Fruit fly (Drosophila melanogaster) whole organism, embryonic: ENCODE data around the gene scpr-B.
A peak's percentile ranks its signal among the peaks of the same experiment; 100 is the strongest.

ENCODE experiments used
- CG10979 ChIP-seq: fragments of 200-800 bp; sonication (Bioruptor generic); optimal IDR thresholded peaks from 2 replicates; lab custom pipeline; 2018; ENCODE audit warnings: missing biosample characterization, mild to moderate bottlenecking, missing genetic modification characterization, moderate library complexity
- CG13287 ChIP-seq: fragments of 200-800 bp; sonication (Bioruptor generic); IDR thresholded peaks from 2 replicates; pipeline ENCODE4 v1.3.6; 2022; ENCODE audit warnings: missing biosample characterization, missing genetic modification characterization; ENCODE audit not compliant: partially characterized antibody
- CG14710 ChIP-seq: fragments of 200-800 bp; sonication (Bioruptor generic); optimal IDR thresholded peaks from 3 replicates; lab custom pipeline; 2019; ENCODE audit warnings: missing biosample characterization, mild to moderate bottlenecking, missing genetic modification characterization, moderate library complexity
- CG1603 ChIP-seq: fragments of 200-800 bp; sonication (Bioruptor generic); optimal IDR thresholded peaks from 2 replicates; lab custom pipeline; 2019; ENCODE audit warnings: missing biosample characterization, mild to moderate bottlenecking, missing genetic modification characterization, moderate library complexity
- CG18476 ChIP-seq: fragments of 200-800 bp; sonication (Bioruptor generic); optimal IDR thresholded peaks from 2 replicates; lab custom pipeline; 2016; ENCODE audit warnings: missing biosample characterization, mild to moderate bottlenecking, missing genetic modification characterization
- CG18764 ChIP-seq: fragments of 200-800 bp; sonication (Bioruptor generic); optimal IDR thresholded peaks from 3 replicates; lab custom pipeline; 2016; ENCODE audit warnings: missing biosample characterization, missing genetic modification characterization
- CG2875 ChIP-seq: fragments of 200-800 bp; sonication (Bioruptor generic); optimal IDR thresholded peaks from 2 replicates; lab custom pipeline; 2017; ENCODE audit warnings: missing biosample characterization, mild to moderate bottlenecking, missing genetic modification characterization, missing genetic modification reagents
- CG2889 ChIP-seq: fragments of 200-800 bp; sonication (Bioruptor generic); IDR thresholded peaks from 3 replicates; pipeline ENCODE4 v1.3.6; 2022; ENCODE audit warnings: missing biosample characterization, missing genetic modification characterization
- CG6254 ChIP-seq: fragments of 200-800 bp; sonication (Bioruptor generic); optimal IDR thresholded peaks from 3 replicates; lab custom pipeline; 2017; ENCODE audit warnings: mild to moderate bottlenecking, missing biosample characterization, missing genetic modification reagents, missing genetic modification characterization
- CG6683 ChIP-seq: fragments of 200-800 bp; sonication (Bioruptor generic); optimal IDR thresholded peaks from 2 replicates; lab custom pipeline; 2017; ENCODE audit warnings: missing biosample characterization, mild to moderate bottlenecking, missing genetic modification characterization, missing genetic modification reagents
- CG6689 ChIP-seq: fragments of 200-800 bp; sonication (Bioruptor generic); IDR thresholded peaks from 2 replicates; pipeline ENCODE4 v1.3.6; 2022; ENCODE audit warnings: missing biosample characterization, missing genetic modification characterization
- CG7372 ChIP-seq: fragments of 200-800 bp; sonication (Bioruptor generic); IDR thresholded peaks from 2 replicates; pipeline ENCODE4 v1.3.6; 2022; ENCODE audit warnings: missing biosample characterization, missing genetic modification characterization
- CG7745 ChIP-seq: fragments of 200-800 bp; sonication (Bioruptor generic); optimal IDR thresholded peaks from 2 replicates; lab custom pipeline; 2018; ENCODE audit warnings: missing biosample characterization, mild to moderate bottlenecking, missing genetic modification characterization, moderate library complexity
- CG8089 ChIP-seq: fragments of 200-800 bp; sonication (Bioruptor generic); optimal IDR thresholded peaks from 3 replicates; lab custom pipeline; 2016; ENCODE audit warnings: missing biosample characterization, missing genetic modification characterization
- CG9797 ChIP-seq: fragments of 200-800 bp; sonication (Bioruptor generic); optimal IDR thresholded peaks from 3 replicates; lab custom pipeline; 2018; ENCODE audit warnings: missing biosample characterization, mild to moderate bottlenecking, missing genetic modification characterization
- D19A ChIP-seq: fragments of 200-800 bp; optimal IDR thresholded peaks from 3 replicates; lab custom pipeline; 2019; ENCODE audit warnings: missing biosample characterization, mild to moderate bottlenecking, missing genetic modification characterization, moderate library complexity
- Doc2 ChIP-seq: fragments of 200-800 bp; sonication (Bioruptor generic); IDR thresholded peaks from 2 replicates; pipeline ENCODE4 v1.3.6; 2022; ENCODE audit warnings: missing biosample characterization, missing genetic modification characterization
- Elba2 ChIP-seq: fragments of 200-800 bp; sonication (Bioruptor generic); optimal IDR thresholded peaks from 3 replicates; lab custom pipeline; 2016; ENCODE audit warnings: missing biosample characterization, missing genetic modification characterization
- Jarid2 ChIP-seq: fragments of 200-800 bp; sonication (Bioruptor generic); optimal IDR thresholded peaks from 3 replicates; lab custom pipeline; 2017; ENCODE audit warnings: mild to moderate bottlenecking, missing biosample characterization, missing genetic modification reagents, missing genetic modification characterization
- Mad ChIP-seq: fragments of 200-800 bp; sonication (Bioruptor generic); optimal IDR thresholded peaks from 2 replicates; lab custom pipeline; 2016; ENCODE audit warnings: missing biosample characterization, missing genetic modification characterization
- NC2α ChIP-seq: fragments of 200-800 bp; sonication (Bioruptor generic); optimal IDR thresholded peaks from 2 replicates; lab custom pipeline; 2016; ENCODE audit warnings: missing biosample characterization, missing genetic modification characterization
- NC2β ChIP-seq: fragments of 200-800 bp; sonication (Bioruptor generic); optimal IDR thresholded peaks from 2 replicates; lab custom pipeline; 2016; ENCODE audit warnings: missing biosample characterization, missing genetic modification characterization
- Nf-YC ChIP-seq: fragments of 200-800 bp; optimal IDR thresholded peaks from 3 replicates; lab custom pipeline; 2019; ENCODE audit warnings: missing biosample characterization, mild to moderate bottlenecking, missing genetic modification characterization, moderate library complexity
- Opbp ChIP-seq: fragments of 200-800 bp; sonication (Bioruptor generic); IDR thresholded peaks from 3 replicates; pipeline ENCODE4 v1.3.6; 2022; ENCODE audit warnings: missing biosample characterization, missing genetic modification characterization; ENCODE audit not compliant: partially characterized antibody
- Ptx1 ChIP-seq: fragments of 200-800 bp; sonication (Bioruptor generic); IDR thresholded peaks from 2 replicates; pipeline ENCODE4 v1.3.6; 2022; ENCODE audit warnings: missing biosample characterization, missing genetic modification characterization
- Vsx1 ChIP-seq: fragments of 200-800 bp; sonication (Bioruptor generic); optimal IDR thresholded peaks from 2 replicates; lab custom pipeline; 2017; ENCODE audit warnings: missing biosample characterization, mild to moderate bottlenecking, missing genetic modification characterization, missing genetic modification reagents
- Xrp1 ChIP-seq: fragments of 200-800 bp; sonication (Bioruptor generic); IDR thresholded peaks from 2 replicates; pipeline ENCODE4 v1.3.6; 2022; ENCODE audit warnings: missing biosample characterization, missing genetic modification characterization
- ab ChIP-seq: fragments of 200-800 bp; sonication (Bioruptor generic); optimal IDR thresholded peaks from 2 replicates; lab custom pipeline; 2016; ENCODE audit warnings: missing biosample characterization, missing genetic modification characterization
- ase ChIP-seq: fragments of 200-800 bp; sonication (Bioruptor generic); IDR thresholded peaks from 3 replicates; pipeline ENCODE4 v1.3.6; 2022; ENCODE audit warnings: missing biosample characterization, missing genetic modification characterization
- chinmo ChIP-seq: fragments of 200-800 bp; sonication (Bioruptor generic); IDR thresholded peaks from 4 replicates; pipeline ENCODE4 v1.3.6; 2022; ENCODE audit warnings: missing biosample characterization, missing genetic modification characterization; ENCODE audit not compliant: partially characterized antibody
- ci ChIP-seq: fragments of 200-800 bp; sonication (Bioruptor generic); IDR thresholded peaks from 3 replicates; pipeline ENCODE4 v1.3.6; 2022; ENCODE audit warnings: missing biosample characterization, missing genetic modification characterization
- dati ChIP-seq: fragments of 200-800 bp; sonication (Bioruptor generic); IDR thresholded peaks from 2 replicates; pipeline ENCODE4 v1.3.6; 2022; ENCODE audit warnings: missing biosample characterization, missing genetic modification characterization
- ems ChIP-seq: fragments of 200-800 bp; sonication (Bioruptor generic); optimal IDR thresholded peaks from 3 replicates; lab custom pipeline; 2016; ENCODE audit warnings: missing biosample characterization, missing genetic modification characterization
- fd3F ChIP-seq: fragments of 200-800 bp; sonication (Bioruptor generic); optimal IDR thresholded peaks from 2 replicates; lab custom pipeline; 2018; ENCODE audit warnings: missing biosample characterization, mild to moderate bottlenecking, missing genetic modification characterization, moderate library complexity
- gsb ChIP-seq: fragments of 200-800 bp; sonication (Bioruptor generic); IDR thresholded peaks from 2 replicates; pipeline ENCODE4 v1.3.6; 2022; ENCODE audit warnings: missing biosample characterization, missing genetic modification characterization
- ham ChIP-seq: fragments of 200-800 bp; sonication (Bioruptor generic); IDR thresholded peaks from 2 replicates; pipeline ENCODE4 v1.3.6; 2022; ENCODE audit warnings: missing biosample characterization, missing genetic modification characterization
- ind ChIP-seq: fragments of 200-800 bp; sonication (Bioruptor generic); optimal IDR thresholded peaks from 3 replicates; lab custom pipeline; 2016; ENCODE audit warnings: missing biosample characterization, missing genetic modification characterization
- jing ChIP-seq: fragments of 200-800 bp; sonication (Bioruptor generic); optimal IDR thresholded peaks from 2 replicates; lab custom pipeline; 2018; ENCODE audit warnings: missing biosample characterization, mild to moderate bottlenecking, missing genetic modification characterization
- nerfin-2 ChIP-seq: fragments of 200-800 bp; sonication (Bioruptor generic); IDR thresholded peaks from 2 replicates; pipeline ENCODE4 v1.3.6; 2022; ENCODE audit warnings: missing biosample characterization, missing genetic modification characterization; ENCODE audit not compliant: partially characterized antibody
- p53 ChIP-seq: fragments of 200-800 bp; sonication (Bioruptor generic); optimal IDR thresholded peaks from 2 replicates; lab custom pipeline; 2016; ENCODE audit warnings: missing biosample characterization, missing genetic modification characterization
- ro ChIP-seq: fragments of 200-800 bp; sonication (Bioruptor generic); IDR thresholded peaks from 2 replicates; pipeline ENCODE4 v1.3.6; 2022; ENCODE audit warnings: missing biosample characterization, missing genetic modification characterization
- sens-2 ChIP-seq: fragments of 200-800 bp; sonication (Bioruptor generic); IDR thresholded peaks from 2 replicates; pipeline ENCODE4 v1.3.6; 2022; ENCODE audit warnings: missing biosample characterization, missing genetic modification characterization
- shn ChIP-seq: fragments of 200-800 bp; sonication (Bioruptor generic); optimal IDR thresholded peaks from 3 replicates; lab custom pipeline; 2016; ENCODE audit warnings: missing biosample characterization, missing genetic modification characterization
- slbo ChIP-seq: fragments of 200-800 bp; sonication (Bioruptor generic); IDR thresholded peaks from 2 replicates; pipeline ENCODE4 v1.3.6; 2022; ENCODE audit warnings: missing biosample characterization, missing genetic modification characterization
- slou ChIP-seq: fragments of 200-800 bp; sonication (Bioruptor generic); optimal IDR thresholded peaks from 3 replicates; lab custom pipeline; 2016; ENCODE audit warnings: missing biosample characterization, missing genetic modification characterization
- tll ChIP-seq, 2 experiments: fragments of 200-800 bp in 1 of 2; fragments of >200 bp in 1 of 2; sonication (Bioruptor generic) in 1 of 2; optimal IDR thresholded peaks; 2 replicates each; lab custom pipeline; 2017 to 2019; ENCODE audit warnings: missing biosample characterization in 2 of 2, missing genetic modification characterization in 2 of 2, mild to moderate bottlenecking in 1 of 2, moderate library complexity in 1 of 2
- tx ChIP-seq: fragments of 200-800 bp; sonication (Bioruptor generic); optimal IDR thresholded peaks from 2 replicates; lab custom pipeline; 2016; ENCODE audit warnings: missing biosample characterization, missing genetic modification characterization
- wdn ChIP-seq: fragments of 200-800 bp; sonication (Bioruptor generic); IDR thresholded peaks from 2 replicates; pipeline ENCODE4 v1.3.6; 2022; ENCODE audit warnings: missing biosample characterization, missing genetic modification characterization
- yki ChIP-seq: fragments of >200 bp; optimal IDR thresholded peaks from 3 replicates; lab custom pipeline; 2018

Gene scpr-B

DNA sequence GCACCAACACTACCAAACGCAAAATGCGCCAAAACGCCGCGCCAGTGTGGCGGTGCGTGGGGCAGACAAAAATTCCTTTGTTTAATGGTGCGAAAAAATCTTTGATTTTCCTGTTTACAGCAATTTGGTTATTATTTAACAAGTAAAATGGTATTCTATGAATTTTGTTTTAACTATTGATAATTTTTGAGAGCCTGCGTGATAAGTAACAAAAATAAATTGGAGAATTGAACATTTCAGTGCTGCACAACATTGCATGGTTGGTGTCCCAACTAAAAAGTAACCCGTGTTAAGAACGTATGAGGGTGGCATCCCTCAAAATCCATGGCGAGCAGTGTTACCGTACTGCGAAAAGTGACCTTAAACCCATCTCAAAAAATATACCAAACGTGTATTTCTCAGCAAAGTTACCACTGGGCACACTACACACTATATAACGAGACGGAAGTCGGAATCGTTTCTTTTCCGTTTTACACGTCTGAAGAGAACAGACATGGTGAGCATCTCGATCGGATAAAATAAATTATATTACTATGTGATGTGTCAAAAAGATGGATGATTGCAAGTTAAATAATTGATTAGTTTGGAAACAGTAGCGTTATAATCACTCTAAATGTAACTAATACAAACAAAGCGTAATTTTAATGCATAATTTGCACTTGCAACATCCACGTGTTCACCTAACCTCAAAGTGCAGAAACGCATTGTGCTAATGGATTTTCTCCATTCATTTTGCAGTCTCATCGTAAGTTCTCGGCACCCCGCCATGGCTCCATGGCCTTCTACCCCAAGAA is 19.2 kb downstream of the scpr-B start, which contains the start of the genes CG6693 and RpL3 (continued):
- TF ChIP-seq fd3F (GFP tag; lab: Kevin White, UChicago) (peak; percentile 53), ci (GFP tag; lab: Robert Waterston, UW) (peak; percentile 95), ro (no peak), shn (peak; percentile 52), sens-2 (peak; percentile 71), slou (GFP tag; lab: Kevin White, UChicago) (peak; percentile 56), tll (GFP tag; optimal IDR thresholded peaks at IDR 0.05; lab: Kevin White, UChicago) (no peak), nerfin-2 (GFP tag; lab: Robert Waterston, UW) (no peak), CG10979 (tag; lab: Kevin White, UChicago) (peak; percentile 64), ind (GFP tag; lab: Kevin White, UChicago) (peak; percentile 32), CG2889 (GFP tag; lab: Robert Waterston, UW) (no peak), CG18476 (GFP tag; lab: Kevin White, UChicago) (peak; percentile 22), NC2α (GFP tag; lab: Kevin White, UChicago) (peak; percentile 88), ham (GFP tag; lab: Robert Waterston, UW) (no peak), CG6254 (GFP tag; lab: Kevin White, UChicago) (peak; percentile 45), CG13287 (GFP tag; lab: Robert Waterston, UW) (peak; percentile 55; the same call in 1 of the 2 replicates), jing (GFP tag; lab: Kevin White, UChicago) (no peak), Nf-YC (tag; lab: Kevin White, UChicago) (peak; percentile 60), gsb (peak; percentile 47; the same call in 1 of the 2 replicates), chinmo (GFP tag; lab: Robert Waterston, UW) (peak; percentile 82; the same call in 2 of the 4 replicates), CG9797 (GFP tag; lab: Kevin White, UChicago) (peak; percentile 100), Mad (GFP tag; lab: Kevin White, UChicago) (peak; percentile 50), tx (GFP tag; lab: Kevin White, UChicago) (no peak), Ptx1 (GFP tag; lab: Robert Waterston, UW) (peak; percentile 43; the same call in 1 of the 2 replicates), CG8089 (GFP tag; lab: Kevin White, UChicago) (peak; percentile 65), NC2β (GFP tag; lab: Kevin White, UChicago) (peak; percentile 96), ase (GFP tag; lab: Robert Waterston, UW) (peak; percentile 43; the same call in 1 of the 3 replicates), Opbp (0 out of 3 replicates have a peak, but pooled peaks have one; percentile 33), wdn (GFP tag; lab: Robert Waterston, UW) (peak; percentile 52; the same call in 1 of the 2 replicates), D19A (tag; lab: Kevin White, UChicago) (peak; percentile 68), CG14710 (tag; lab: Kevin White, UChicago) (peak; percentile 91), ab (peak; percentile 38), CG18764 (GFP tag; lab: Kevin White, UChicago) (peak; percentile 62), Elba2 (GFP tag; lab: Kevin White, UChicago) (no peak), p53 (GFP tag; lab: Kevin White, UChicago) (peak; percentile 45), slbo (GFP tag; lab: Robert Waterston, UW) (peak; percentile 59), Vsx1 (GFP tag; lab: Kevin White, UChicago) (peak; percentile 77), yki (lab: Kevin White, UChicago) (no peak), CG7745 (tag; lab: Kevin White, UChicago) (peak; percentile 39), CG2875 (peak; percentile 87), Xrp1 (peak; percentile 44), CG1603 (tag; lab: Kevin White, UChicago) (peak; percentile 90), dati (GFP tag; lab: Robert Waterston, UW) (0 out of 2 replicates have a peak, but pooled peaks have one; percentile 29), CG6683 (GFP tag; lab: Kevin White, UChicago) (peak; percentile 65), CG6689 (GFP tag; lab: Robert Waterston, UW) (peak; percentile 60), Doc2 (GFP tag; lab: Robert Waterston, UW) (no peak), Jarid2 (GFP tag; lab: Kevin White, UChicago) (peak; percentile 85), CG7372 (GFP tag; lab: Robert Waterston, UW) (no peak), ems (peak; percentile 46)
